Worm (Caenorhabditis elegans) whole organism, late embryonic: ENCODE data around the gene F08F3.6.

Experiments
- ceh-9 ChIP-seq: sonication (generic microtip); optimal IDR thresholded peaks from 2 replicates; lab custom pipeline; 2016; ENCODE audit warnings: mild to moderate bottlenecking, missing genetic modification characterization, inconsistent platforms, missing compliant biosample characterization
- lin-11 ChIP-seq: fragments of 200-800 bp; sonication (Bioruptor generic); optimal IDR thresholded peaks from 2 replicates; lab custom pipeline; 2018; ENCODE audit warnings: mild to moderate bottlenecking, missing genetic modification characterization, missing compliant biosample characterization
- pha-4 ChIP-seq: fragments of 150-350 bp; optimal IDR thresholded peaks from 2 replicates; lab custom pipeline; 2018; ENCODE audit warnings: missing biosample characterization, missing genetic modification reagents, missing genetic modification characterization
- syd-9 ChIP-seq: sonication (generic microtip); optimal IDR thresholded peaks from 2 replicates; lab custom pipeline; 2016; ENCODE audit warnings: mild to moderate bottlenecking, missing genetic modification characterization, moderate library complexity, missing compliant biosample characterization

ce11 chrV:5372118-5372517, 47.7 kb downstream of the F08F3.6 start, which contains the start of gene C35A11.3:
- TF ChIP-seq lin-11 (tag; lab: Kevin White, UChicago) = no peak
- no peak for TF ChIP-seq syd-9 (tag; lab: Kevin White, UChicago)
- no peak for TF ChIP-seq pha-4
- no peak for TF ChIP-seq ceh-9 (tag; lab: Kevin White, UChicago)
